Fruit fly (Drosophila melanogaster): ENCODE results near the gene eEF1alpha2.

The eEF1alpha2 gene

dm6 chr3R:31738060-31738619, at the start of gene eEF1alpha2:
TSS of gene eEF1alpha2 (plus strand) at chr3R:31738468.
- TF ChIP-seq Dll (optimal IDR thresholded peaks at IDR 0.05) (no peak), psq (optimal IDR thresholded peaks at IDR 0.05) (no peak), usp (GFP tag; optimal IDR thresholded peaks at IDR 0.05) (no peak), EcR (GFP tag; optimal IDR thresholded peaks at IDR 0.05) (no peak)

- TF ChIP-seq EcR (GFP tag; optimal IDR thresholded peaks at IDR 0.05) (peak in 1 of 2 experiments; percentile 90), Dll (optimal IDR thresholded peaks at IDR 0.05) (peak; percentile 90), pan (optimal IDR thresholded peaks at IDR 0.05) (no peak)
These were observed 49.3 kb upstream of the eEF1alpha2 start for dm6 chr3R:31688671-31689642.

- no peak for TF ChIP-seq EcR (GFP tag; optimal IDR thresholded peaks at IDR 0.05)
These were observed 48.5 kb upstream of the eEF1alpha2 start for dm6 chr3R:31689727-31690126.

dm6 chr3R:31690439-31690838, 47.8 kb upstream of the eEF1alpha2 start:
- TF ChIP-seq EcR (GFP tag; optimal IDR thresholded peaks at IDR 0.05) (peak in 1 of 2 experiments; percentile 76), usp (GFP tag; optimal IDR thresholded peaks at IDR 0.05) (no peak)

- TF ChIP-seq pan (optimal IDR thresholded peaks at IDR 0.05) (no peak), psq (optimal IDR thresholded peaks at IDR 0.05) (no peak), CG8478 (optimal IDR thresholded peaks at IDR 0.05) (no peak), EcR (GFP tag; optimal IDR thresholded peaks at IDR 0.05) (no peak), usp (GFP tag; optimal IDR thresholded peaks at IDR 0.05) (no peak), Dll (optimal IDR thresholded peaks at IDR 0.05) (no peak)
These were observed 41.6 kb upstream of the eEF1alpha2 start for dm6 chr3R:31696664-31697063.

dm6 chr3R:31697606-31698005, 40.7 kb upstream of the eEF1alpha2 start:
- TF ChIP-seq pan (optimal IDR thresholded peaks at IDR 0.05), result no peak
- TF ChIP-seq usp (GFP tag; optimal IDR thresholded peaks at IDR 0.05), result no peak
- no peak for TF ChIP-seq CG8478 (optimal IDR thresholded peaks at IDR 0.05)
- TF ChIP-seq psq (optimal IDR thresholded peaks at IDR 0.05), result no peak
- no peak for TF ChIP-seq Dll (optimal IDR thresholded peaks at IDR 0.05)
- no peak for TF ChIP-seq EcR (GFP tag; optimal IDR thresholded peaks at IDR 0.05)

- TF ChIP-seq psq (optimal IDR thresholded peaks at IDR 0.05), result no peak
- no peak for TF ChIP-seq EcR (GFP tag; optimal IDR thresholded peaks at IDR 0.05)
These were observed 40.0 kb upstream of the eEF1alpha2 start for dm6 chr3R:31698143-31698776.

- TF ChIP-seq psq (optimal IDR thresholded peaks at IDR 0.05), result no peak
- TF ChIP-seq CG8478 (optimal IDR thresholded peaks at IDR 0.05), result no peak
- TF ChIP-seq Dll (optimal IDR thresholded peaks at IDR 0.05), result no peak
- TF ChIP-seq EcR (GFP tag; optimal IDR thresholded peaks at IDR 0.05), result peak in 1 of 2 experiments; percentile 94
These were observed 38.1 kb upstream of the eEF1alpha2 start for dm6 chr3R:31700212-31700611.

- TF ChIP-seq Dll (optimal IDR thresholded peaks at IDR 0.05) (no peak), usp (GFP tag; optimal IDR thresholded peaks at IDR 0.05) (no peak), pan (optimal IDR thresholded peaks at IDR 0.05) (no peak), EcR (GFP tag; optimal IDR thresholded peaks at IDR 0.05) (no peak), CG8478 (optimal IDR thresholded peaks at IDR 0.05) (no peak), psq (optimal IDR thresholded peaks at IDR 0.05) (no peak)
These were observed 36.3 kb upstream of the eEF1alpha2 start for dm6 chr3R:31701934-31702333.

- no peak for TF ChIP-seq CG8478 (optimal IDR thresholded peaks at IDR 0.05)
- TF ChIP-seq pan (optimal IDR thresholded peaks at IDR 0.05), result no peak
- peak in 1 of 2 experiments; percentile 38 for TF ChIP-seq EcR (GFP tag; optimal IDR thresholded peaks at IDR 0.05)
These were observed 34.9 kb upstream of the eEF1alpha2 start for dm6 chr3R:31703370-31703769.

dm6 chr3R:31704524-31705215, 33.6 kb upstream of the eEF1alpha2 start:
- no peak for TF ChIP-seq pan (optimal IDR thresholded peaks at IDR 0.05)
- peak in 1 of 2 experiments; percentile 16 for TF ChIP-seq EcR (GFP tag; optimal IDR thresholded peaks at IDR 0.05)

- TF ChIP-seq usp (GFP tag; optimal IDR thresholded peaks at IDR 0.05) (no peak), pan (optimal IDR thresholded peaks at IDR 0.05) (no peak), EcR (GFP tag; optimal IDR thresholded peaks at IDR 0.05) (peak in 1 of 2 experiments; percentile 82), psq (optimal IDR thresholded peaks at IDR 0.05) (no peak)
These were observed 31.9 kb upstream of the eEF1alpha2 start for dm6 chr3R:31706142-31706894.
